Fruit fly (Drosophila melanogaster): ENCODE measurements around the gene Tmem43.

The Tmem43 gene

dm6 chr3L:7879616-7880015 is 35.3 kb downstream of the Tmem43 start:
- no peak for TF ChIP-seq dmrt11E (tag; optimal IDR thresholded peaks at IDR 0.05)
- no peak for TF ChIP-seq slp2 (GFP tag; optimal IDR thresholded peaks at IDR 0.05)
- no peak for TF ChIP-seq CG8281 (tag; optimal IDR thresholded peaks at IDR 0.05)
- TF ChIP-seq p53 (GFP tag; optimal IDR thresholded peaks at IDR 0.05) = no peak
- no peak for TF ChIP-seq CG8924 (tag; optimal IDR thresholded peaks at IDR 0.05)
- no peak for TF ChIP-seq NC2α (GFP tag; optimal IDR thresholded peaks at IDR 0.05)
- no peak for TF ChIP-seq dysf (GFP tag; IDR thresholded peaks at IDR 0.05)
- TF ChIP-seq jigr1 (GFP tag; IDR thresholded peaks at IDR 0.05) = no peak
- TF ChIP-seq ci (GFP tag; IDR thresholded peaks at IDR 0.05) = no peak
- no peak for TF ChIP-seq Hr78 (GFP tag; optimal IDR thresholded peaks at IDR 0.05)
- TF ChIP-seq CG16813 (GFP tag; IDR thresholded peaks at IDR 0.05; ENCODE audit: partially characterized antibody) = no peak
- TF ChIP-seq pum (GFP tag; optimal IDR thresholded peaks at IDR 0.05) = no peak
- TF ChIP-seq btn (GFP tag; optimal IDR thresholded peaks at IDR 0.05) = no peak
- TF ChIP-seq CG17186 (GFP tag; optimal IDR thresholded peaks at IDR 0.05) = no peak
- TF ChIP-seq lov (optimal IDR thresholded peaks at IDR 0.05) = no peak
- no peak for TF ChIP-seq lov (GFP tag; IDR thresholded peaks at IDR 0.05)
- no peak for TF ChIP-seq CG1233 (GFP tag; optimal IDR thresholded peaks at IDR 0.05)
- no peak for TF ChIP-seq CG6683 (GFP tag; optimal IDR thresholded peaks at IDR 0.05)

dm6 chr3L:7877466-7877865 is 37.5 kb downstream of the Tmem43 start:
- no peak for TF ChIP-seq Ptx1 (GFP tag; IDR thresholded peaks at IDR 0.05)

- peak; percentile 7 for TF ChIP-seq p53 (GFP tag; optimal IDR thresholded peaks at IDR 0.05)
- peak; percentile 53 for TF ChIP-seq CG17385 (GFP tag; optimal IDR thresholded peaks at IDR 0.05)
- peak; percentile 74 for TF ChIP-seq sens (GFP tag)
- TF ChIP-seq Blimp-1 (GFP tag; optimal IDR thresholded peaks at IDR 0.05) = no peak
- peak; percentile 38 for TF ChIP-seq CG18262 (tag; optimal IDR thresholded peaks at IDR 0.05)
- TF ChIP-seq CG7839 (tag; optimal IDR thresholded peaks at IDR 0.05) = no peak
- TF ChIP-seq CG10959 (GFP tag; IDR thresholded peaks at IDR 0.05) = no peak
- TF ChIP-seq CG10431 (GFP tag; optimal IDR thresholded peaks at IDR 0.05) = peak; percentile 83
- no peak for TF ChIP-seq Dref (GFP tag; IDR thresholded peaks at IDR 0.05)
- TF ChIP-seq zf30C (GFP tag; optimal IDR thresholded peaks at IDR 0.05) = peak; percentile 12
- 0 out of 3 replicates have a peak, but pooled peaks have one; percentile 46 for TF ChIP-seq CG2199 (GFP tag; IDR thresholded peaks at IDR 0.05)
- no peak for TF ChIP-seq CG32767 (GFP tag; IDR thresholded peaks at IDR 0.05)
- TF ChIP-seq kni (GFP tag; optimal IDR thresholded peaks at IDR 0.05) = peak; percentile 42
- TF ChIP-seq chm (GFP tag; IDR thresholded peaks at IDR 0.05) = no peak
Observed at dm6 chr3L:7876367-7876703, 38.6 kb downstream of the Tmem43 start.

- TF ChIP-seq gem (tag; optimal IDR thresholded peaks at IDR 0.05) (peak; percentile 65), CG10654 (GFP tag; optimal IDR thresholded peaks at IDR 0.05) (peak; percentile 1), CG18619 (GFP tag; optimal IDR thresholded peaks at IDR 0.05) (peak; percentile 55), tap (tag; optimal IDR thresholded peaks at IDR 0.05) (no peak), CG33213 (GFP tag; optimal IDR thresholded peaks at IDR 0.05) (no peak), D19A (tag; optimal IDR thresholded peaks at IDR 0.05) (peak; percentile 22), CG7271 (tag; optimal IDR thresholded peaks at IDR 0.05) (no peak), tin (GFP tag; optimal IDR thresholded peaks at IDR 0.05) (peak; percentile 33), seq (GFP tag; IDR thresholded peaks at IDR 0.05) (peak; percentile 60; the same call in 1 of the 2 replicates), CG5180 (GFP tag; optimal IDR thresholded peaks at IDR 0.05) (peak; percentile 40), Eip74EF (GFP tag; optimal IDR thresholded peaks at IDR 0.05) (peak in 1 of 2 experiments; percentile 22), Lhr (GFP tag; optimal IDR thresholded peaks at IDR 0.05) (no peak), dmrt11E (tag; optimal IDR thresholded peaks at IDR 0.05) (peak; percentile 75), BtbVII (GFP tag; optimal IDR thresholded peaks at IDR 0.05) (peak; percentile 59), bsh (GFP tag; optimal IDR thresholded peaks at IDR 0.05) (peak; percentile 13 to 59), CG11504 (tag; optimal IDR thresholded peaks at IDR 0.05) (peak; percentile 73)
Observed at dm6 chr3L:7875606-7876366, 39.1 kb downstream of the Tmem43 start.
